Worm (Caenorhabditis elegans): ENCODE data around the gene gro-1.

DNA sequence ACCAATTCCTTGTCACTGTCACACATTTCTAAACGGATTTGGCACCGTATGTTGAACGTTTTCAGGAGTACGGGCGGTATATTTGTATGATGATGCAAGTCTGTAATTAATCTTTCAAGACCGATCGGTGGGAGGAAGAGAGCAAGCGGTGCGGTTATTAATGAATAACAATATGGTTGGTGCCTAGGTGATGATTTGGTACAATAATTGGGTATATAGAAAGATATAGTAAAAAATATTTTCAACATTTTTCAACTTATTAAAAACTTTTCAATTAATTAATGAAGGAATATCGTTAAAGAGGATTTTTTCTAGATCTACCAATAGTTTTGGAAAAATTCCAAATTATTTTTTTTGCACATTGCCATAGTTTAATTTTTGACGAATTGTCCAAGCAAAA, 20.4 kb upstream of the gro-1 start, which contains the start of gene cnd-1:
- no peak for TF ChIP-seq nhr-10 (tag; optimal IDR thresholded peaks at IDR 0.05)
- TF ChIP-seq nhr-12 (tag; optimal IDR thresholded peaks at IDR 0.05), result no peak
- no peak for TF ChIP-seq nhr-23 (tag; optimal IDR thresholded peaks at IDR 0.05)
- TF ChIP-seq mdl-1 (tag; optimal IDR thresholded peaks at IDR 0.05), result no peak
- no peak for TF ChIP-seq lin-39 (tag; optimal IDR thresholded peaks at IDR 0.05)

All from whole organism, L2 larva.